Fruit fly (Drosophila melanogaster): Measurements from ENCODE around the gene CG34174.
A peak's percentile ranks its signal among the peaks of the same experiment; 100 is the strongest.

The CG34174 gene

dm6 chr2L:2227316-2227715 lies 13.2 kb downstream of the CG34174 start (continued):
- TF ChIP-seq ab (GFP tag; optimal IDR thresholded peaks at IDR 0.05), result no peak
- no peak for TF ChIP-seq CG43689 (GFP tag; IDR thresholded peaks at IDR 0.05)
- TF ChIP-seq Elba2 (GFP tag; optimal IDR thresholded peaks at IDR 0.05), result no peak
- no peak for TF ChIP-seq Hand (GFP tag; optimal IDR thresholded peaks at IDR 0.05)
- TF ChIP-seq CG11504 (tag; optimal IDR thresholded peaks at IDR 0.05), result no peak
- no peak for TF ChIP-seq oc (tag; optimal IDR thresholded peaks at IDR 0.05)
- TF ChIP-seq CG4820 (GFP tag; optimal IDR thresholded peaks at IDR 0.05), result no peak
- no peak for TF ChIP-seq fru (optimal IDR thresholded peaks at IDR 0.05)
- no peak for TF ChIP-seq CG9609 (GFP tag; optimal IDR thresholded peaks at IDR 0.05)
- no peak for TF ChIP-seq pb (GFP tag; optimal IDR thresholded peaks at IDR 0.05)
- no peak for TF ChIP-seq Doc2 (GFP tag; IDR thresholded peaks at IDR 0.05)
- peak; percentile 57 for TF ChIP-seq unpg (GFP tag; optimal IDR thresholded peaks at IDR 0.05)
- peak; percentile 18 for TF ChIP-seq CG18011 (GFP tag; optimal IDR thresholded peaks at IDR 0.05)
- TF ChIP-seq Nf-YA (GFP tag; IDR thresholded peaks at IDR 0.05), result peak; percentile 29
- TF ChIP-seq slou (GFP tag; optimal IDR thresholded peaks at IDR 0.05), result no peak
- TF ChIP-seq gsb (GFP tag; IDR thresholded peaks at IDR 0.05), result peak; percentile 34
- TF ChIP-seq tin (GFP tag; optimal IDR thresholded peaks at IDR 0.05), result peak; percentile 35
- TF ChIP-seq prd (optimal IDR thresholded peaks at IDR 0.05), result no peak
- TF ChIP-seq prd (GFP tag; IDR thresholded peaks at IDR 0.05), result peak; percentile 51; the same call in 2 of the 3 replicates
- TF ChIP-seq p53 (GFP tag; optimal IDR thresholded peaks at IDR 0.05), result no peak
- no peak for TF ChIP-seq Sox102F (GFP tag; optimal IDR thresholded peaks at IDR 0.05)
- no peak for TF ChIP-seq CG7963 (GFP tag; IDR thresholded peaks at IDR 0.05; ENCODE audit: partially characterized antibody)
- TF ChIP-seq Bdp1 (GFP tag; optimal IDR thresholded peaks at IDR 0.05), result no peak
- no peak for TF ChIP-seq Ravus (GFP tag; IDR thresholded peaks at IDR 0.05)
- TF ChIP-seq Asciz (GFP tag; optimal IDR thresholded peaks at IDR 0.05), result peak; percentile 51
- TF ChIP-seq Rfx (GFP tag; IDR thresholded peaks at IDR 0.05), result peak; percentile 54; the same call in 1 of the 2 replicates
- peak; percentile 35; the same call in 1 of the 3 replicates for TF ChIP-seq B-H1 (GFP tag; IDR thresholded peaks at IDR 0.05)
- no peak for TF ChIP-seq Mrtf (GFP tag; IDR thresholded peaks at IDR 0.05)
- TF ChIP-seq run (tag; optimal IDR thresholded peaks at IDR 0.05), result no peak
- TF ChIP-seq CG1233 (GFP tag; optimal IDR thresholded peaks at IDR 0.05), result no peak
- peak; percentile 69; the same call in 2 of the 3 replicates for TF ChIP-seq otp (GFP tag; IDR thresholded peaks at IDR 0.05)
- TF ChIP-seq vvl (GFP tag; IDR thresholded peaks at IDR 0.05), result peak; percentile 86
- no peak for TF ChIP-seq vfl (GFP tag; optimal IDR thresholded peaks at IDR 0.05)
- TF ChIP-seq zen (tag; optimal IDR thresholded peaks at IDR 0.05), result no peak
- no peak for TF ChIP-seq Camta (GFP tag; optimal IDR thresholded peaks at IDR 0.05)
- peak; percentile 66 for TF ChIP-seq Ptx1 (GFP tag; IDR thresholded peaks at IDR 0.05)
- 0 out of 3 replicates have a peak, but pooled peaks have one; percentile 38 for TF ChIP-seq CG3726 (GFP tag; IDR thresholded peaks at IDR 0.05)
- TF ChIP-seq CG3407 (GFP tag; optimal IDR thresholded peaks at IDR 0.05), result peak; percentile 38
- TF ChIP-seq gsb-n (tag; optimal IDR thresholded peaks at IDR 0.05), result no peak
- no peak for TF ChIP-seq CG2202 (tag; optimal IDR thresholded peaks at IDR 0.05)
- no peak for TF ChIP-seq crp (GFP tag; optimal IDR thresholded peaks at IDR 0.05)
- TF ChIP-seq chn (GFP tag; optimal IDR thresholded peaks at IDR 0.05), result peak; percentile 18
- TF ChIP-seq E2f1 (GFP tag; IDR thresholded peaks at IDR 0.05), result peak; percentile 52; the same call in 1 of the 2 replicates
- no peak for TF ChIP-seq B-H2 (GFP tag; optimal IDR thresholded peaks at IDR 0.05)
- peak; percentile 65 for TF ChIP-seq CG15269 (tag; optimal IDR thresholded peaks at IDR 0.05)
- no peak for TF ChIP-seq CG4360 (GFP tag; IDR thresholded peaks at IDR 0.05)
- no peak for TF ChIP-seq CG14667 (GFP tag; IDR thresholded peaks at IDR 0.05)
- no peak for TF ChIP-seq wdn (GFP tag; IDR thresholded peaks at IDR 0.05)
- no peak for TF ChIP-seq Eip74EF (GFP tag; optimal IDR thresholded peaks at IDR 0.05)
- TF ChIP-seq fu2 (GFP tag; optimal IDR thresholded peaks at IDR 0.05), result no peak
- TF ChIP-seq Hr78 (GFP tag; optimal IDR thresholded peaks at IDR 0.05), result peak in 1 of 2 experiments; percentile 37
- TF ChIP-seq CG6854 (GFP tag; optimal IDR thresholded peaks at IDR 0.05), result no peak
- TF ChIP-seq CTCF (GFP tag; optimal IDR thresholded peaks at IDR 0.05), result no peak

Measured in whole organism, embryonic.